Worm (Caenorhabditis elegans): ENCODE measurements around the gene fbxa-128.

- TF ChIP-seq ztf-11 (tag; optimal IDR thresholded peaks at IDR 0.05) (no peak), M03D4.4 (tag; optimal IDR thresholded peaks at IDR 0.05) (no peak), nhr-237 (tag; optimal IDR thresholded peaks at IDR 0.05) (no peak), nhr-76 (tag; optimal IDR thresholded peaks at IDR 0.05) (no peak), blmp-1 (tag; optimal IDR thresholded peaks at IDR 0.05) (no peak), nhr-28 (tag; optimal IDR thresholded peaks at IDR 0.05) (no peak), sem-2 (GFP tag; optimal IDR thresholded peaks at IDR 0.05) (no peak)
Observed at ce11 chrIII:11157916-11158315, 19.0 kb upstream of the fbxa-128 start.

Data from whole organism, mixed stage, embryonic.